Worm (Caenorhabditis elegans) whole organism, young adult: Measurements from ENCODE around the gene C16A11.7.

Experiments
- F37B4.10 ChIP-seq: fragments of 200-800 bp; sonication (Bioruptor generic); IDR thresholded peaks from 2 replicates; pipeline ENCODE4 v1.3.6; 2022; ENCODE audit warnings: missing genetic modification characterization, missing compliant biosample characterization
- F57C9.4 ChIP-seq: sonication (generic microtip); optimal IDR thresholded peaks from 2 replicates; lab custom pipeline; 2017; ENCODE audit warnings: mild to moderate bottlenecking, missing genetic modification characterization, missing compliant biosample characterization
- unc-62 ChIP-seq: fragments of 150-350 bp; optimal IDR thresholded peaks from 2 replicates; lab custom pipeline; 2014; ENCODE audit warnings: missing biosample characterization, missing genetic modification reagents, missing genetic modification characterization

DNA sequence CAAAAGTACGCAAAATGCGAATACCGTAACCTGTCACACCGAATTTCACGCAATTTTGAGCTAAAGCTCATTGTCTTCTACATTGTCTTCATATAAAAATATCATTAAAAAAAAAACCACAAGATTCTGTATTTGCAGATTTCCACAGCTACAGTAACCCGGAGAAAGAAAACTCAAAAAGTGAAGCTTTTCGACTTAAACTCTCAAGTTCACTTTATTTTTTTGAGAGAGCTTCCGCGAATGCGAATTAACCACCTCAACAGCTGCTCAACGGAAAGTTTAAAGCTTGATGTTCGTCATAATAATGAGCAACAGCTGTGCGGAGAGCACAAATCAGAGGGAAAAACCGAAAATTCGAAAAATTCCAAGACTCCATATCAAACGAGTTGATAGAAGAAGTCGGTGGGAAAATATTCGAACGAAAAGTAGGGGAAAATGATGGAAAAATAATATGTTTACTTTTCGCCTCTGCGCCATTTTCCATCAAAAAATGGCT, 36.3 kb upstream of the C16A11.7 start:
- no peak for TF ChIP-seq F37B4.10 (GFP tag; lab: Robert Waterston, UW)
- TF ChIP-seq unc-62 (GFP tag; lab: Kevin White, UChicago), result no peak
- no peak for TF ChIP-seq F57C9.4 (tag; lab: Kevin White, UChicago)
